Worm (Caenorhabditis elegans): ENCODE data around the gene rpl-2.

rpl-2 gene

DNA sequence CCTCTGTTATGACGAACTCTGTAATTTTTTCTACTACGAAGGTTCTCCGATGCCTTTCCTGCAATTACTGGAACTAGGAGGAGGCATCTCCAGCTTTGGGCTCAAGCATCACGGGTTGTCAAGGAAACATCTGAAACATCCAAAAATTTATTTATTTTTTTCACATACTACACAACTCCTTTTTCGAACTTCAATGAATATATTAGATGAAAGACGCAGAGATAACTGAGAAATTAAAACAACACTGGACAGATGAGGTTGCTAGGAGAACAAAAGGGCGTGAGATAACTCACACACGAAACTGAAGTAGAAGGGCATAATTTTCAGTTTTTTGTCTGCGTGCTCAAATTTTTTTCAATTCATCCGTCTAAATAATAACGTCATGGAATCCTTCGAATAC is 48.0 kb downstream of the rpl-2 start, which contains the start of gene Y38H6C.13:
Y38H6C.13 (plus strand) TSS at position 301 of the 400 bp plus-strand sequence.
- TF ChIP-seq bed-3 (GFP tag; optimal IDR thresholded peaks at IDR 0.05): no peak
- TF ChIP-seq nhr-12 (tag; optimal IDR thresholded peaks at IDR 0.05): no peak
- TF ChIP-seq nhr-237 (tag; optimal IDR thresholded peaks at IDR 0.05): no peak
- TF ChIP-seq elt-1 (tag; optimal IDR thresholded peaks at IDR 0.05; ENCODE audit: borderline replicate concordance, insufficient read depth): no peak
- TF ChIP-seq ces-1 (GFP tag; optimal IDR thresholded peaks at IDR 0.05): no peak
- TF ChIP-seq sem-2 (GFP tag; optimal IDR thresholded peaks at IDR 0.05): no peak
